Comparison of ENCODE assay signal across 2 worm cellular contexts in the genomic region with DNA sequence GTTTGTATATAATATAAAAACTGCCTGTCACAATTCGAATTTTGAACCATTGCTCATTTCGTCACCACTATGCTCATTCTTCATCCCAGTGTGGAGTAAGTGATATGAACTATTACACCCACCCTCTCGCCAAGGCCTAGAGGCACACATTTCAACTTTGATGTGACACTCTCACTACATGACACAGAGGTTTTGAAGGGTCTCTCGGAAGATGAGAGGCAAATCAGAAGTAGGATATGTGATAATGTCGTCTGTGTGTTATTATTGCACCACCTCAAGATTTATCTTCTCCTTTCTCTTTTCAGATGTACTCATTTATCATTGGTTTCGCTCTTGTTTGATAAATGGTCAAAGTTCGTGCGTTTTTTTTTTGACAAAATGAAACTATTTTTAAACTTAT.
TF ChIP-seq lines count a peak whose summit lies in the region.

No protein-coding gene starts in this region.

TF ChIP-seq in whole organism, late embryonic, 69 proteins besides CTCF, POLR2A, EP300 and RAD21:
- TF ChIP-seq unc-55 (GFP tag; optimal IDR thresholded peaks at IDR 0.05; lab: Kevin White, UChicago) (peak; percentile 54), hlh-13 (GFP tag; optimal IDR thresholded peaks at IDR 0.05; lab: Kevin White, UChicago) (no peak), sdc-2 (tag; optimal IDR thresholded peaks at IDR 0.05; lab: Kevin White, UChicago) (no peak), dve-1 (tag; optimal IDR thresholded peaks at IDR 0.05; lab: Kevin White, UChicago) (no peak)

TF ChIP-seq in whole organism, mixed stage, embryonic, 35 proteins besides CTCF, POLR2A, EP300 and RAD21:
- TF ChIP-seq unc-62 (GFP tag; optimal IDR thresholded peaks at IDR 0.05; lab: Kevin White, UChicago), result peak; percentile 87
- no peak for TF ChIP-seq ham-2 (GFP tag; optimal IDR thresholded peaks at IDR 0.05; lab: Kevin White, UChicago)
- peak; percentile 25 for TF ChIP-seq mab-5 (tag; optimal IDR thresholded peaks at IDR 0.05; lab: Kevin White, UChicago)
- TF ChIP-seq unc-120 (tag; optimal IDR thresholded peaks at IDR 0.05; lab: Kevin White, UChicago; ENCODE audit: poor library complexity, severe bottlenecking), result peak; percentile 21
